Fruit fly (Drosophila melanogaster) whole organism, adult: ENCODE measurements around the gene CAH8.
A peak's percentile ranks its signal among the peaks of the same experiment; 100 is the strongest.

Source experiments
- CG11617 ChIP-seq: fragments of 200-800 bp; sonication (Bioruptor generic); optimal IDR thresholded peaks from 2 replicates; lab custom pipeline; 2017; ENCODE audit warnings: mild to moderate bottlenecking, missing biosample characterization, missing genetic modification reagents, missing genetic modification characterization
- CG12768 ChIP-seq: fragments of 200-800 bp; sonication (Bioruptor generic); optimal IDR thresholded peaks from 2 replicates; lab custom pipeline; 2017; ENCODE audit warnings: missing biosample characterization, missing genetic modification characterization, mild to moderate bottlenecking, moderate library complexity, missing genetic modification reagents
- CG14711 ChIP-seq: fragments of 200-800 bp; sonication (Bioruptor generic); optimal IDR thresholded peaks from 2 replicates; lab custom pipeline; 2018; ENCODE audit warnings: missing biosample characterization, mild to moderate bottlenecking, missing genetic modification characterization, moderate library complexity
- CG1620 ChIP-seq: fragments of 200-800 bp; sonication (Bioruptor generic); optimal IDR thresholded peaks from 2 replicates; lab custom pipeline; 2016; ENCODE audit warnings: missing biosample characterization, missing genetic modification characterization
- CG33017 ChIP-seq: fragments of 200-800 bp; sonication (Bioruptor generic); optimal IDR thresholded peaks from 2 replicates; lab custom pipeline; 2018; ENCODE audit warnings: missing biosample characterization, mild to moderate bottlenecking, missing genetic modification characterization, moderate library complexity
- CG5204 ChIP-seq: fragments of 200-800 bp; sonication (Bioruptor generic); optimal IDR thresholded peaks from 2 replicates; lab custom pipeline; 2016; ENCODE audit warnings: missing biosample characterization, missing genetic modification characterization
- CG7045 ChIP-seq: fragments of 200-800 bp; sonication (Bioruptor generic); optimal IDR thresholded peaks from 2 replicates; lab custom pipeline; 2017; ENCODE audit warnings: missing biosample characterization, mild to moderate bottlenecking, missing genetic modification characterization
- CG7101 ChIP-seq: fragments of 200-800 bp; sonication (Bioruptor generic); optimal IDR thresholded peaks from 2 replicates; lab custom pipeline; 2018; ENCODE audit warnings: missing biosample characterization, mild to moderate bottlenecking, missing genetic modification characterization, moderate library complexity
- Clk ChIP-seq: fragments of 200-800 bp; sonication (Bioruptor generic); optimal IDR thresholded peaks from 2 replicates; lab custom pipeline; 2017; ENCODE audit warnings: missing biosample characterization, missing genetic modification characterization
- Crg-1 ChIP-seq: fragments of 200-800 bp; sonication (Bioruptor generic); optimal IDR thresholded peaks from 2 replicates; lab custom pipeline; 2016; ENCODE audit warnings: missing biosample characterization, missing genetic modification characterization
- Hr96 ChIP-seq: fragments of 200-800 bp; sonication (Bioruptor generic); optimal IDR thresholded peaks from 2 replicates; lab custom pipeline; 2016; ENCODE audit warnings: missing biosample characterization, missing genetic modification characterization
- Mnt ChIP-seq: fragments of 200-800 bp; sonication (Bioruptor generic); optimal IDR thresholded peaks from 2 replicates; lab custom pipeline; 2016; ENCODE audit warnings: missing biosample characterization, mild to moderate bottlenecking, missing genetic modification characterization
- bab1 ChIP-seq: fragments of 200-800 bp; sonication (Bioruptor generic); optimal IDR thresholded peaks from 3 replicates; lab custom pipeline; 2019; ENCODE audit warnings: missing biosample characterization, mild to moderate bottlenecking, missing genetic modification characterization, moderate library complexity
- cic ChIP-seq: fragments of 200-800 bp; sonication (Bioruptor generic); optimal IDR thresholded peaks from 2 replicates; lab custom pipeline; 2017; ENCODE audit warnings: missing biosample characterization, mild to moderate bottlenecking, missing genetic modification characterization, moderate library complexity
- cnc ChIP-seq, 2 experiments: fragments of >200 bp; optimal IDR thresholded peaks; 2 replicates each; lab custom pipeline; 2017
- kay ChIP-seq: fragments of 200-800 bp; sonication (Bioruptor generic); peaks from one replicate; lab custom pipeline; 2016; ENCODE audit warnings: missing biosample characterization, missing genetic modification characterization, borderline replicate concordance
- ovo ChIP-seq: fragments of 200-800 bp; sonication (Bioruptor generic); optimal IDR thresholded peaks from 2 replicates; lab custom pipeline; 2016; ENCODE audit warnings: missing biosample characterization, missing genetic modification characterization
- pad ChIP-seq: fragments of 200-800 bp; sonication (Bioruptor generic); optimal IDR thresholded peaks from 3 replicates; lab custom pipeline; 2017; ENCODE audit warnings: missing biosample characterization, missing genetic modification characterization, mild to moderate bottlenecking, moderate library complexity, missing genetic modification reagents
- tj ChIP-seq: fragments of 200-800 bp; sonication (Bioruptor generic); optimal IDR thresholded peaks from 3 replicates; lab custom pipeline; 2017; ENCODE audit warnings: missing biosample characterization, mild to moderate bottlenecking, missing genetic modification characterization, moderate library complexity
- toe ChIP-seq: fragments of 200-800 bp; sonication (Bioruptor generic); optimal IDR thresholded peaks from 2 replicates; lab custom pipeline; 2016; ENCODE audit warnings: missing biosample characterization, missing genetic modification characterization

CAH8 gene

dm6 chr3R:22367126-22368076 is 22.1 kb downstream of the CAH8 start, which contains the start of the genes Polr3F and PyK:
Gene Polr3F, minus strand, starts transcription at chr3R:22367373.
Gene PyK, plus strand, starts transcription at chr3R:22367536.
- no peak for TF ChIP-seq CG5204 (GFP tag; lab: Kevin White, UChicago)
- TF ChIP-seq toe, result peak; percentile 25
- TF ChIP-seq bab1, result no peak
- TF ChIP-seq Crg-1 (GFP tag; lab: Kevin White, UChicago), result no peak
- TF ChIP-seq CG14711, result peak; percentile 52
- peak; percentile 48 for TF ChIP-seq CG7101
- TF ChIP-seq kay (GFP tag; lab: Kevin White, UChicago), result no peak
- TF ChIP-seq CG12768 (GFP tag; lab: Kevin White, UChicago), result peak; percentile 37
- TF ChIP-seq pad, result peak; percentile 16
- no peak for TF ChIP-seq CG7045 (GFP tag; lab: Kevin White, UChicago)
- TF ChIP-seq CG33017, result no peak
- peak; percentile 32 for TF ChIP-seq Hr96
- TF ChIP-seq tj, result peak; percentile 95
- peak; percentile 25 for TF ChIP-seq ovo
- TF ChIP-seq CG1620, result peak; percentile 39
- no peak for TF ChIP-seq cic (GFP tag; lab: Kevin White, UChicago)
- TF ChIP-seq cnc (optimal IDR thresholded peaks at IDR 0.05; lab: Kevin White, UChicago), result no peak
- TF ChIP-seq Mnt (GFP tag; lab: Kevin White, UChicago), result peak; percentile 34
- no peak for TF ChIP-seq Clk (GFP tag; lab: Kevin White, UChicago)
- TF ChIP-seq CG11617 (GFP tag; lab: Kevin White, UChicago), result peak; percentile 35

- TF ChIP-seq CG5204 (GFP tag; lab: Kevin White, UChicago) (no peak), CG7101 (no peak), tj (no peak), ovo (no peak), CG33017 (no peak), bab1 (peak; percentile 72)
Observed at dm6 chr3R:22365660-22366195, 23.8 kb downstream of the CAH8 start, which contains the start of gene CG5382. Gene CG5382, minus strand, starts transcription at chr3R:22365983.

dm6 chr3R:22362218-22362907 is 27.2 kb downstream of the CAH8 start, which contains the start of the genes JMJD6, CG7071 and Muted:
Gene JMJD6, minus strand, starts transcription at chr3R:22362371.
Gene CG7071, plus strand, starts transcription at chr3R:22362620.
Gene Muted, plus strand, starts transcription at chr3R:22362620.
- TF ChIP-seq CG1620 (peak; percentile 96), bab1 (peak; percentile 94), Crg-1 (GFP tag; lab: Kevin White, UChicago) (peak; percentile 88), ovo (peak; percentile 84), pad (peak; percentile 84), Clk (GFP tag; lab: Kevin White, UChicago) (peak; percentile 90), CG33017 (peak; percentile 90), CG7045 (GFP tag; lab: Kevin White, UChicago) (peak; percentile 90), Hr96 (peak; percentile 86), CG12768 (GFP tag; lab: Kevin White, UChicago) (peak; percentile 92), CG7101 (peak; percentile 95), CG14711 (peak; percentile 88), toe (peak; percentile 96), CG11617 (GFP tag; lab: Kevin White, UChicago) (peak; percentile 91), kay (GFP tag; lab: Kevin White, UChicago) (no peak), tj (peak; percentile 78), cic (GFP tag; lab: Kevin White, UChicago) (peak; percentile 80), Mnt (GFP tag; lab: Kevin White, UChicago) (peak; percentile 86), CG5204 (GFP tag; lab: Kevin White, UChicago) (no peak), cnc (optimal IDR thresholded peaks at IDR 0.05; lab: Kevin White, UChicago) (no peak)

- peak; percentile 63 for TF ChIP-seq CG11617 (GFP tag; lab: Kevin White, UChicago)
- no peak for TF ChIP-seq bab1
- TF ChIP-seq Crg-1 (GFP tag; lab: Kevin White, UChicago), result no peak
- TF ChIP-seq CG7101, result peak; percentile 80
- peak; percentile 33 for TF ChIP-seq tj
- peak; percentile 26 for TF ChIP-seq Hr96
- peak; percentile 79 for TF ChIP-seq CG33017
- TF ChIP-seq CG12768 (GFP tag; lab: Kevin White, UChicago), result peak; percentile 79
- TF ChIP-seq ovo, result no peak
- peak; percentile 76 for TF ChIP-seq CG14711
- TF ChIP-seq toe, result peak; percentile 7
- peak; percentile 15 for TF ChIP-seq Mnt (GFP tag; lab: Kevin White, UChicago)
- TF ChIP-seq cic (GFP tag; lab: Kevin White, UChicago), result peak; percentile 29
- TF ChIP-seq CG7045 (GFP tag; lab: Kevin White, UChicago), result peak; percentile 55
- peak; percentile 30 for TF ChIP-seq pad
Observed at dm6 chr3R:22358810-22359209, 30.7 kb downstream of the CAH8 start.

- TF ChIP-seq Clk (GFP tag; lab: Kevin White, UChicago), result no peak
- no peak for TF ChIP-seq CG33017
- TF ChIP-seq CG14711, result no peak
- no peak for TF ChIP-seq CG12768 (GFP tag; lab: Kevin White, UChicago)
Observed at dm6 chr3R:22357942-22358341, 31.6 kb downstream of the CAH8 start.
